Fruit fly (Drosophila melanogaster): ENCODE results near the gene SPoCk.

- TF ChIP-seq CG8478 (optimal IDR thresholded peaks at IDR 0.05) = no peak
- TF ChIP-seq CTCF (optimal IDR thresholded peaks at IDR 0.05) = no peak
These were observed 75.5 kb downstream of the SPoCk start for dm6 chr3L:22824668-22825192.
